Worm (Caenorhabditis elegans): ENCODE results near the gene nmt-1.

Gene nmt-1

DNA sequence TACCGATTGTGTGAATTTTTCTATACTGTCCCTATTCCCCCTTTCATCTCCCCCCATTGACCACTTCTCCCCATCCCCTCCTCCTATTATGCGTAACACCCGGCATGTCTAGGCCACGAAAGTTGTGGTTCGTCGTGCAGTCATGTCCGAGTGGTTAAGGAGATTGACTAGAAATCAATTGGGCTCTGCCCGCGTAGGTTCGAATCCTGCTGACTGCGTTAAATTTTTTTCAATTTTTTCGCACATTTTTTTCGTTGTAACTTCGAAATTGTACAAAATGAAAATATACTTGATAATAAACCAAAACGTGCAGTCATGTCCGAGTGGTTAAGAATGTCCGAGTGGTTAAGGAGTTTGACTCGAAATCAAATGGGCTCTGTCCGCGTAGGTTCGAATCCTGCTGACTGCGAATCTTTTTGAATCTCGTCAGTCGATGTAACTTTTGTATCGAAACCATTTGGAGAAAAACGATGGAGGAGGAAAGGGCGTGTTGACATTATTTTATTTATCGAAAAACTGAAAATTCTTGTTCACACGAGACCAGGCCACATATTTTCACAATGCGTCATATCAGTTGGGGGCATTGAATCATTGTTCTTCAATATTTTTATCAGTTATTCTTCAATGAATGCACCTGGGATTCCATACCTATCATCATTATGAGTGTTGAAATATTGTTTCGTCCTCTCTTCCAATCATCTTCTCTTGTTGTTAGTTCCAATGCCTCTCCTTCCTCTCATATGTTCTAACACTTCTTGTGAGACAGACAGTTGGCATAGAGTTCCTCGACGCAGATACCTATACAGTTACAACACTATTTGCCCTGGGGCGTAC lies 42.7 kb upstream of the nmt-1 start, which contains the start of gene nfm-1:
TSS of gene nfm-1 (plus strand) at position 812 of the 834 bp plus-strand sequence.
- TF ChIP-seq nhr-76 (tag; optimal IDR thresholded peaks at IDR 0.05) (no peak), lim-7 (GFP tag; IDR thresholded peaks at IDR 0.05) (peak; percentile 84), F37D6.2 (tag; optimal IDR thresholded peaks at IDR 0.05) (no peak), ztf-11 (tag; optimal IDR thresholded peaks at IDR 0.05) (no peak), T26A8.4 (GFP tag; IDR thresholded peaks at IDR 0.05) (peak; percentile 63; the same call in 1 of the 2 replicates), D1046.2 (GFP tag; IDR thresholded peaks at IDR 0.05) (peak; percentile 85; the same call in 1 of the 2 replicates), daf-12 (tag; optimal IDR thresholded peaks at IDR 0.05) (no peak), duxl-1 (tag; optimal IDR thresholded peaks at IDR 0.05; ENCODE audit: poor library complexity) (peak; percentile 24), nhr-25 (tag; optimal IDR thresholded peaks at IDR 0.05; ENCODE audit: borderline replicate concordance, insufficient read depth) (peak; percentile 30), dpl-1 (GFP tag; optimal IDR thresholded peaks at IDR 0.05) (peak; percentile 33), zip-11 (GFP tag; IDR thresholded peaks at IDR 0.05) (peak; percentile 70; the same call in 1 of the 2 replicates), hmg-1.1 (GFP tag; IDR thresholded peaks at IDR 0.05) (peak; percentile 86), nhr-42 (GFP tag; IDR thresholded peaks at IDR 0.05) (peak; percentile 73; the same call in 1 of the 2 replicates), ces-1 (GFP tag; optimal IDR thresholded peaks at IDR 0.05) (no peak), tra-1 (GFP tag; IDR thresholded peaks at IDR 0.05) (peak; percentile 84), Y105C5A.15 (GFP tag; IDR thresholded peaks at IDR 0.05) (peak; percentile 70; the same call in 1 of the 2 replicates), lin-29 (GFP tag; IDR thresholded peaks at IDR 0.05) (no peak), mep-1 (tag; optimal IDR thresholded peaks at IDR 0.05) (peak; percentile 63), nhr-102 (tag; optimal IDR thresholded peaks at IDR 0.05) (peak; percentile 61), egl-27 (tag; optimal IDR thresholded peaks at IDR 0.05) (no peak), daf-19 (GFP tag; conservative IDR thresholded peaks at IDR 0.05) (peak; percentile 88), dmd-8 (GFP tag; IDR thresholded peaks at IDR 0.05) (peak; percentile 88), ceh-20 (GFP tag; IDR thresholded peaks at IDR 0.05) (peak; percentile 14; the same call in 1 of the 2 replicates), ceh-62 (tag; optimal IDR thresholded peaks at IDR 0.05) (no peak), unc-39 (tag; optimal IDR thresholded peaks at IDR 0.05) (no peak), skn-1 (tag; optimal IDR thresholded peaks at IDR 0.05) (no peak), unc-130 (GFP tag; optimal IDR thresholded peaks at IDR 0.05) (peak; percentile 21), daf-16 (GFP tag; optimal IDR thresholded peaks at IDR 0.05) (peak; percentile 5 to 63), daf-16 (tag; optimal IDR thresholded peaks at IDR 0.05) (peak; percentile 90), zag-1 (tag; optimal IDR thresholded peaks at IDR 0.05) (no peak), F10B5.3 (tag; optimal IDR thresholded peaks at IDR 0.05) (no peak), lin-38 (GFP tag; IDR thresholded peaks at IDR 0.05) (peak; percentile 76), Y75B8A.6 (GFP tag; IDR thresholded peaks at IDR 0.05) (no peak), daf-8 (GFP tag; IDR thresholded peaks at IDR 0.05) (0 out of 2 replicates have a peak, but pooled peaks have one; percentile 52), snpc-1.2 (GFP tag; IDR thresholded peaks at IDR 0.05) (peak; percentile 79), pha-4 (GFP tag; IDR thresholded peaks at IDR 0.05) (peak; percentile 72; the same call in 1 of the 2 replicates), pha-4 (tag; optimal IDR thresholded peaks at IDR 0.05) (no peak), tag-97 (GFP tag; IDR thresholded peaks at IDR 0.05) (no peak), fkh-10 (GFP tag; optimal IDR thresholded peaks at IDR 0.05) (peak; percentile 43), nhr-48 (tag; optimal IDR thresholded peaks at IDR 0.05) (peak; percentile 78), ceh-32 (tag; optimal IDR thresholded peaks at IDR 0.05; ENCODE audit: poor library complexity) (no peak), ZK337.2 (GFP tag; IDR thresholded peaks at IDR 0.05) (no peak), spr-3 (GFP tag; optimal IDR thresholded peaks at IDR 0.05) (peak; percentile 69), jun-1 (tag; optimal IDR thresholded peaks at IDR 0.05) (peak; percentile 2), hlh-30 (tag; optimal IDR thresholded peaks at IDR 0.05; ENCODE audit: insufficient read depth) (peak; percentile 36), hif-1 (tag; optimal IDR thresholded peaks at IDR 0.05) (peak in 1 of 2 experiments; percentile 53), nhr-28 (tag; optimal IDR thresholded peaks at IDR 0.05) (peak; percentile 83), zip-2 (tag; optimal IDR thresholded peaks at IDR 0.05) (no peak), sdz-12 (GFP tag; optimal IDR thresholded peaks at IDR 0.05) (peak; percentile 65)
